Fruit fly (Drosophila melanogaster) whole organism, wandering third instar larva: Measurements from ENCODE around the gene Ask1.

Experiments used
- Abd-B ChIP-seq: fragments of >200 bp; optimal IDR thresholded peaks from 2 replicates; lab custom pipeline; 2017; ENCODE audit warnings: missing biosample characterization, missing genetic modification characterization
- CG32264 ChIP-seq: fragments of 200-800 bp; sonication (Bioruptor generic); optimal IDR thresholded peaks from 2 replicates; lab custom pipeline; 2016; ENCODE audit warnings: missing biosample characterization, missing genetic modification characterization
- CG9705 ChIP-seq: fragments of 200-800 bp; sonication (Bioruptor generic); optimal IDR thresholded peaks from 2 replicates; lab custom pipeline; 2018; ENCODE audit warnings: missing biosample characterization, mild to moderate bottlenecking, missing genetic modification characterization
- CrebA ChIP-seq: fragments of 200-800 bp; sonication (Bioruptor generic); optimal IDR thresholded peaks from 2 replicates; lab custom pipeline; 2016; ENCODE audit warnings: missing biosample characterization, mild to moderate bottlenecking, missing genetic modification characterization, borderline replicate concordance
- Dfd ChIP-seq: fragments of >200 bp; optimal IDR thresholded peaks from 2 replicates; lab custom pipeline; 2017; ENCODE audit warnings: missing biosample characterization, missing genetic modification characterization
- Dif ChIP-seq: fragments of 200-275, 200-300 bp; sonication (Bioruptor generic); optimal IDR thresholded peaks from 2 replicates; lab custom pipeline; 2018; ENCODE audit warnings: missing biosample characterization, missing genetic modification characterization; ENCODE audit not compliant: partially characterized antibody
- GATAd ChIP-seq: sonication (Bioruptor generic); optimal IDR thresholded peaks from 2 replicates; lab custom pipeline; 2016; ENCODE audit warnings: missing biosample characterization, missing genetic modification characterization
- HLH106 ChIP-seq: fragments of 200-800 bp; optimal IDR thresholded peaks from 3 replicates; lab custom pipeline; 2019; ENCODE audit warnings: missing biosample characterization, mild to moderate bottlenecking, missing genetic modification characterization, moderate library complexity
- Hnf4 ChIP-seq: fragments of 200-800 bp; sonication (Bioruptor generic); optimal IDR thresholded peaks from 2 replicates; lab custom pipeline; 2016; ENCODE audit warnings: missing biosample characterization, mild to moderate bottlenecking, missing genetic modification characterization
- Hr78 ChIP-seq: fragments of >200 bp; optimal IDR thresholded peaks from 2 replicates; lab custom pipeline; 2017; ENCODE audit warnings: missing biosample characterization, missing genetic modification characterization
- Hr83 ChIP-seq: fragments of 200-300 bp; sonication (Bioruptor generic); optimal IDR thresholded peaks from 2 replicates; lab custom pipeline; 2016; ENCODE audit warnings: missing biosample characterization, mild to moderate bottlenecking, missing genetic modification characterization, moderate library complexity; ENCODE audit not compliant: poor library complexity, severe bottlenecking
- Jra ChIP-seq: sonication (Bioruptor generic); optimal IDR thresholded peaks from 2 replicates; lab custom pipeline; 2016; ENCODE audit warnings: missing biosample characterization, missing genetic modification characterization
- Mio ChIP-seq: sonication (Bioruptor generic); optimal IDR thresholded peaks from 2 replicates; lab custom pipeline; 2016; ENCODE audit warnings: missing biosample characterization, missing genetic modification characterization
- Myc ChIP-seq: fragments of >200 bp; optimal IDR thresholded peaks from 2 replicates; lab custom pipeline; 2017
- N ChIP-seq: fragments of >200 bp; optimal IDR thresholded peaks from 2 replicates; lab custom pipeline; 2018; ENCODE audit warnings: missing biosample characterization, missing external identifiers, missing genetic modification characterization
- OdsH ChIP-seq: fragments of 200-800 bp; sonication (Bioruptor generic); optimal IDR thresholded peaks from 2 replicates; lab custom pipeline; 2016; ENCODE audit warnings: missing biosample characterization, mild to moderate bottlenecking, missing genetic modification characterization
- Rel ChIP-seq, 2 experiments: fragments of 200-800 bp; sonication (Bioruptor generic) in 1 of 2; optimal IDR thresholded peaks; 2 replicates in 1 of 2; 3 replicates in 1 of 2; lab custom pipeline; 2016 to 2019; ENCODE audit warnings: mild to moderate bottlenecking in 2 of 2, missing biosample characterization in 2 of 2, missing genetic modification characterization in 2 of 2, moderate library complexity in 1 of 2
- Sp1 ChIP-seq: fragments of 200-800 bp; sonication (Bioruptor generic); optimal IDR thresholded peaks from 3 replicates; lab custom pipeline; 2019; ENCODE audit warnings: missing biosample characterization, mild to moderate bottlenecking, missing genetic modification characterization, moderate library complexity
- Vsx2 ChIP-seq: fragments of 200-300, 225-300 bp; sonication (Bioruptor generic); optimal IDR thresholded peaks from 2 replicates; lab custom pipeline; 2018; ENCODE audit warnings: missing biosample characterization, missing genetic modification characterization; ENCODE audit not compliant: partially characterized antibody
- br ChIP-seq: fragments of 200-800 bp; sonication (Bioruptor generic); optimal IDR thresholded peaks from 2 replicates; lab custom pipeline; 2016; ENCODE audit warnings: missing biosample characterization, missing genetic modification characterization
- brk ChIP-seq: fragments of 200-800 bp; sonication (Bioruptor generic); optimal IDR thresholded peaks from 2 replicates; lab custom pipeline; 2016; ENCODE audit warnings: missing biosample characterization, mild to moderate bottlenecking, missing genetic modification characterization
- dl ChIP-seq, 2 experiments: fragments of 175-275, 200-275 bp in 1 of 2; fragments of 200-275 bp in 1 of 2; sonication (Bioruptor generic); optimal IDR thresholded peaks; lab custom pipeline; 2018; ENCODE audit warnings: mild to moderate bottlenecking in 2 of 2, missing biosample characterization in 2 of 2, missing genetic modification characterization in 2 of 2, moderate library complexity in 2 of 2; ENCODE audit not compliant: partially characterized antibody in 2 of 2, insufficient read depth in 1 of 2
- dmrt93B ChIP-seq: fragments of 200-800 bp; sonication (Bioruptor generic); optimal IDR thresholded peaks from 2 replicates; lab custom pipeline; 2018; ENCODE audit warnings: missing biosample characterization, mild to moderate bottlenecking, missing genetic modification characterization
- dsf ChIP-seq: sonication (Bioruptor generic); optimal IDR thresholded peaks from 2 replicates; lab custom pipeline; 2016; ENCODE audit warnings: missing biosample characterization, missing genetic modification characterization, borderline replicate concordance
- ey ChIP-seq: fragments of 200-800 bp; sonication (Bioruptor generic); optimal IDR thresholded peaks from 2 replicates; lab custom pipeline; 2016; ENCODE audit warnings: missing biosample characterization, missing genetic modification characterization
- foxo ChIP-seq, 2 experiments: fragments of 200-800 bp; sonication (Bioruptor generic); optimal IDR thresholded peaks; 2 replicates in 1 of 2; 3 replicates in 1 of 2; lab custom pipeline; 2016 to 2017; ENCODE audit warnings: missing biosample characterization in 2 of 2, missing genetic modification characterization in 2 of 2
- fru ChIP-seq: fragments of 200-800 bp; sonication (Bioruptor generic); optimal IDR thresholded peaks from 3 replicates; lab custom pipeline; 2016; ENCODE audit warnings: missing biosample characterization, mild to moderate bottlenecking, missing genetic modification characterization
- h ChIP-seq: fragments of 200-800 bp; sonication (Bioruptor generic); optimal IDR thresholded peaks from 3 replicates; lab custom pipeline; 2016; ENCODE audit warnings: missing biosample characterization, mild to moderate bottlenecking, missing genetic modification characterization
- jim ChIP-seq: fragments of 175-275, 200-325 bp; sonication (Bioruptor generic); optimal IDR thresholded peaks from 2 replicates; lab custom pipeline; 2016; ENCODE audit warnings: missing biosample characterization, mild to moderate bottlenecking, missing genetic modification characterization
- lola ChIP-seq: fragments of >200 bp; optimal IDR thresholded peaks from 2 replicates; lab custom pipeline; 2017; ENCODE audit warnings: missing biosample characterization, missing genetic modification characterization
- pan ChIP-seq: fragments of >200 bp; optimal IDR thresholded peaks from 2 replicates; lab custom pipeline; 2017
- psq ChIP-seq: fragments of 200-800 bp; sonication (Bioruptor generic); optimal IDR thresholded peaks from 3 replicates; lab custom pipeline; 2017; ENCODE audit warnings: missing biosample characterization, mild to moderate bottlenecking, missing genetic modification characterization, moderate library complexity
- rgr ChIP-seq: fragments of 200-800 bp; sonication (Bioruptor generic); optimal IDR thresholded peaks from 3 replicates; lab custom pipeline; 2016; ENCODE audit warnings: missing biosample characterization, mild to moderate bottlenecking, missing genetic modification characterization
- sage ChIP-seq: fragments of 200-800 bp; sonication (Bioruptor generic); optimal IDR thresholded peaks from 2 replicates; lab custom pipeline; 2016; ENCODE audit warnings: missing biosample characterization, mild to moderate bottlenecking, missing genetic modification characterization
- sv ChIP-seq: fragments of 200-800 bp; sonication (Bioruptor generic); optimal IDR thresholded peaks from 3 replicates; lab custom pipeline; 2016; ENCODE audit warnings: missing biosample characterization, missing genetic modification characterization
- tai ChIP-seq: sonication (Bioruptor generic); optimal IDR thresholded peaks from 2 replicates; lab custom pipeline; 2016; ENCODE audit warnings: missing biosample characterization, missing genetic modification characterization
- usp ChIP-seq: fragments of >200 bp; optimal IDR thresholded peaks from 2 replicates; lab custom pipeline; 2017; ENCODE audit warnings: missing biosample characterization, missing genetic modification characterization
- woc ChIP-seq: sonication (Bioruptor generic); optimal IDR thresholded peaks from 2 replicates; lab custom pipeline; 2016; ENCODE audit warnings: missing biosample characterization, mild to moderate bottlenecking, missing genetic modification characterization

The Ask1 gene

DNA sequence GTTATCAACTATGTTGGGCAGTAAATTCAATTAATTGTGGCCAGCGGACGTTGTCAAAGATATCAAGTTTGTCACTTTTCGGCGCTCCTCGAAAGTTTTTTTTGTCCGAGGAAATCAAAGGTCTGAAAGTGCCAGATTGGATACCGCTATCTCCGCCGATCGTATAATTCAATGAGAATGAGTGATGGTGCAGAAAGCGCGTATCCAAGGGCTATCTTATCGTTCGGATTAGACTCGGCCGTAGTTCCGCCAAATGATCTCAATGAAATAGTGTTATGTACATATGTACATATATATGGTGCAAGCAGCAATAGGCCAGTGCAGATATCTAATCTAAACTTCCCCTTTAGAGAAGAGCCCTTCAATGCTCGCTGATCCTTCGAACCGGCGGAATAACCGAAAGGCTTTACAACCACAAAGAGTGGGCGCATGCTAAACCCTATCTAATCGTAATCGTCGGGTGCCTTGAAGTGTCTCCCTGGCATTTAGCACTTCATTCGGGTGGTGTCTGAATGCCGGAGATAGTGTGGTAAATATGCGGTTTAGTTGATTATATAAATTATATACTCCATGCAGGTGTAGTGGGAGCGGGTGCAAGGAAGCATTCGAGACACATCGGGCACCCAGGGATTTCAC lies 6.3 kb upstream of the Ask1 start:
- TF ChIP-seq woc (GFP tag; lab: Kevin White, UChicago) (no peak), ey (GFP tag; lab: Kevin White, UChicago) (no peak), CrebA (no peak), Hnf4 (no peak), pan (lab: Kevin White, UChicago) (no peak), brk (GFP tag; lab: Kevin White, UChicago) (no peak), Jra (GFP tag; lab: Kevin White, UChicago) (no peak), fru (GFP tag; lab: Kevin White, UChicago) (no peak), Sp1 (GFP tag; lab: Kevin White, UChicago) (no peak)

dm6 chr3R:19875118-19875887 lies 4.2 kb upstream of the Ask1 start, which contains the start of gene Mrp5:
Mrp5 (minus strand) TSS chr3R:19875678.
- no peak for TF ChIP-seq brk (GFP tag; lab: Kevin White, UChicago)
- peak; percentile 82 for TF ChIP-seq psq
- no peak for TF ChIP-seq Vsx2
- peak; percentile 12 for TF ChIP-seq br
- no peak for TF ChIP-seq usp (GFP tag; lab: Kevin White, UChicago)
- peak in 1 of 2 experiments; percentile 83 for TF ChIP-seq dl (GFP tag; optimal IDR thresholded peaks at IDR 0.05; lab: Kevin White, UChicago; ENCODE audit: insufficient read depth in 1 of 2, partially characterized antibody in 2 of 2)
- TF ChIP-seq Hr83: peak; percentile 71
- peak; percentile 74 for TF ChIP-seq Dif (GFP tag; lab: Kevin White, UChicago)
- no peak for TF ChIP-seq pan (lab: Kevin White, UChicago)
- no peak for TF ChIP-seq HLH106 (tag; lab: Kevin White, UChicago)
- TF ChIP-seq h (GFP tag; lab: Kevin White, UChicago): peak; percentile 60
- TF ChIP-seq foxo (GFP tag; optimal IDR thresholded peaks at IDR 0.05; lab: Kevin White, UChicago): peak in 1 of 2 experiments; percentile 13
- TF ChIP-seq dmrt93B (GFP tag; lab: Kevin White, UChicago): no peak
- peak; percentile 23 for TF ChIP-seq fru (GFP tag; lab: Kevin White, UChicago)
- TF ChIP-seq sage: no peak

DNA sequence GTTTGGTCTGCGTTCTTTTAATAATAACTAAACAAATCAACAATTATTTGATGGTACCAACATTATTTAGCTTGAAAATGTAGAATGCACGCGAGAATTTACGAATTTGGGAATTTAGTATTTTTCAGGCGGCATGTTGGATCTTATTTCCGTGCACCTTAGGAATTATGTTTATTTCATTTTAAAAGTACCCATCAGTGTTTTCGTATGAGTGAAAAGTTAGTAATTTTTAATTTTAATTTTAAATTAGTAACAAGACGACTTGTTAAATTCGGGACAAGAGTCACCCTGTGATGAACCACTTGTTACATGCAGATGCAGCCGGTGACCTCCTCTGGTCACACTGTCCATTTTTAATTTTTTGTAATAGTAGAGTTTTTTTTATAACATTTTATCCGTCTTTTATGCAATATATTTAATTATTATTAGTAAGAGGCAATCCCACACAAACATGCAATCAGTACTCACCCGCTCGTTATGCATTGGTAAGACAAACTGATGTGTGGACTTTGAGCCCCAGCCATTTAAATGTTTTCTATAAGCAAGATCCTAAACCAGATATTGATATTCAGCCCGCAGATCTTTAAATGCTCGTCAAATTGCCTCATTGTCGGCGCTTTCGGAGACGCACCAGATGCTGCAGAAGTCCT lies 2.0 kb upstream of the Ask1 start, which contains the start of the genes CG17186 and Arc42:
Gene CG17186 (minus strand): TSS at position 88 of the 650 bp plus-strand sequence.
Gene Arc42 (plus strand): TSS at position 311 of the 650 bp plus-strand sequence.
- TF ChIP-seq OdsH (GFP tag; lab: Kevin White, UChicago) (no peak), Rel (GFP tag; optimal IDR thresholded peaks at IDR 0.05; lab: Kevin White, UChicago) (no peak), Rel (tag; optimal IDR thresholded peaks at IDR 0.05; lab: Kevin White, UChicago) (peak; percentile 72), foxo (GFP tag; optimal IDR thresholded peaks at IDR 0.05; lab: Kevin White, UChicago) (peak in 1 of 2 experiments; percentile 46), rgr (GFP tag; lab: Kevin White, UChicago) (no peak), woc (GFP tag; lab: Kevin White, UChicago) (no peak), dl (GFP tag; optimal IDR thresholded peaks at IDR 0.05; lab: Kevin White, UChicago; ENCODE audit: insufficient read depth in 1 of 2, partially characterized antibody in 2 of 2) (no peak), pan (lab: Kevin White, UChicago) (no peak), Dif (GFP tag; lab: Kevin White, UChicago) (no peak), brk (GFP tag; lab: Kevin White, UChicago) (no peak), Myc (no peak), CrebA (no peak), Hr83 (no peak), Sp1 (GFP tag; lab: Kevin White, UChicago) (peak; percentile 1), Dfd (GFP tag; lab: Kevin White, UChicago) (no peak), CG9705 (GFP tag; lab: Kevin White, UChicago) (no peak), usp (GFP tag; lab: Kevin White, UChicago) (no peak), Abd-B (GFP tag; lab: Kevin White, UChicago) (no peak), psq (no peak), HLH106 (tag; lab: Kevin White, UChicago) (peak; percentile 24), CG32264 (GFP tag; lab: Kevin White, UChicago) (no peak), tai (GFP tag; lab: Kevin White, UChicago) (no peak), GATAd (GFP tag; lab: Kevin White, UChicago) (no peak), br (no peak), Mio (GFP tag; lab: Kevin White, UChicago) (no peak), Hnf4 (peak; percentile 78), fru (GFP tag; lab: Kevin White, UChicago) (peak; percentile 32), jim (GFP tag; lab: Kevin White, UChicago) (no peak), N (GFP tag; lab: Kevin White, UChicago) (no peak), sv (GFP tag; lab: Kevin White, UChicago) (no peak), ey (GFP tag; lab: Kevin White, UChicago) (no peak), Hr78 (no peak), dsf (GFP tag; lab: Kevin White, UChicago) (no peak), h (GFP tag; lab: Kevin White, UChicago) (peak; percentile 51), dmrt93B (GFP tag; lab: Kevin White, UChicago) (no peak), Vsx2 (no peak), lola (GFP tag; lab: Kevin White, UChicago) (no peak), Jra (GFP tag; lab: Kevin White, UChicago) (peak; percentile 62), sage (peak; percentile 50)
